Worm (Caenorhabditis elegans): ENCODE results near the gene nhr-101.

ce11 chrV:11541284-11541683, 29.0 kb upstream of the nhr-101 start:
- TF ChIP-seq ztf-29 (GFP tag; IDR thresholded peaks at IDR 0.05) (no peak), ref-1 (GFP tag; conservative IDR thresholded peaks at IDR 0.05) (no peak)
